Fruit fly (Drosophila melanogaster) S2 (cell line): ENCODE results near the gene Tsp.

ENCODE experiments used
- CG8478 ChIP-seq: fragments of >200 bp; optimal IDR thresholded peaks from 2 replicates; lab custom pipeline; 2018
- CTCF ChIP-seq, 2 experiments: fragments of >200 bp; optimal IDR thresholded peaks; 2 replicates each; lab custom pipeline; 2018

dm6 chr2L:6701409-6702199 is 7.3 kb downstream of the Tsp start:
- TF ChIP-seq CG8478 (lab: Kevin White, UChicago) (no peak), CTCF (optimal IDR thresholded peaks at IDR 0.05; lab: Kevin White, UChicago) (no peak)
